Worm (Caenorhabditis elegans): ENCODE measurements around the gene R09F10.8.

Gene R09F10.8

DNA sequence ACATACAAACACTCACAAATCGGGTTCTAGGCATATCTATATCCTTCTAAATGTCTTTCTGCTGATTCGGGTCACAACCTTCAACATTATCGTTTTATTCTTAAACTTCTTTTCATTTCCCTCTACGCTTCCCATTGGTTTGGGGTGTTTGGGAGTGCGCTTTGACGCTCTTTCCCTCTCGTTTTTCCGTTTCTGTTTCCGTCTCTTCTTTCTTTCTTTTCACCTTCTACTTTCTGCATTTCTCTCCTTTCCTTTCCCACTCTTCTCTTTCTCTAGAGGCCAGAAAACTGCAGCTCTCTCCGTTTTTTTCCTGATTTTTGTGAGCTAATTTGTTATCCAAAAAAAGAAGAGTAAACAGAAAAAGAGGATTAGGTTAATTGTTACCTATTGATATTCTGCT is 49.9 kb downstream of the R09F10.8 start:
- TF ChIP-seq egl-27 (tag; optimal IDR thresholded peaks at IDR 0.05) = no peak
- TF ChIP-seq ceh-82 (tag; optimal IDR thresholded peaks at IDR 0.05) = no peak
- peak; percentile 60 for TF ChIP-seq nfya-1 (tag; optimal IDR thresholded peaks at IDR 0.05; ENCODE audit: insufficient read depth)
- no peak for TF ChIP-seq mml-1 (tag; optimal IDR thresholded peaks at IDR 0.05)
- TF ChIP-seq elt-3 (tag; optimal IDR thresholded peaks at IDR 0.05) = no peak
- TF ChIP-seq nhr-11 (tag; optimal IDR thresholded peaks at IDR 0.05) = no peak
- no peak for TF ChIP-seq R02D3.7 (tag; optimal IDR thresholded peaks at IDR 0.05)
- no peak for TF ChIP-seq ceh-28 (tag; optimal IDR thresholded peaks at IDR 0.05)
- TF ChIP-seq hmg-11 (tag; optimal IDR thresholded peaks at IDR 0.05) = peak; percentile 42
- peak; percentile 9 for TF ChIP-seq pha-4 (tag; optimal IDR thresholded peaks at IDR 0.05)
- no peak for TF ChIP-seq fkh-2 (tag; optimal IDR thresholded peaks at IDR 0.05)

All from whole organism, L3 larva.